Worm (Caenorhabditis elegans): Measurements from ENCODE around the gene ruvb-2.

DNA sequence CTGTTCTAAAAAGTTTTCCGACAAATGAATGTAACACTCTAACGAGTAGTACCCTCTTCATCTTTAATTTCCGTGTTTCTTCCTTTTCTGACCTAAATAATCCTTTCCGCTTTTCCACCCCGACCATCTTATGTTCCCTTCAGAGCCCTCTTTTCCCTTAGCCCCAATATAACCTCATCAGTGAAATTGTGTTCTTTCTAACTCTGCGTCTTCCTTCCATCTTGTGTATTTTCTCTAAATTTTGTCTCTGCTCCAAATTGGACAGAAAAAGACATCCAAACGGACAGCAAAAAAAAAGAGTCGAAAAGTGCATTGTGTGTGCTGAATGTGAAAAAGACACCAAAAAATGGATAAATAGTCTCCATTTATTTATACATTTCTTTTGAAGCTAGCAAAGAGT is 40.3 kb upstream of the ruvb-2 start:
- TF ChIP-seq nhr-12 (tag; optimal IDR thresholded peaks at IDR 0.05): no peak
- no peak for TF ChIP-seq jun-1 (tag; optimal IDR thresholded peaks at IDR 0.05)
- no peak for TF ChIP-seq pqm-1 (tag; optimal IDR thresholded peaks at IDR 0.05)

All from whole organism, L1 larva.